Fruit fly (Drosophila melanogaster) whole organism, adult: Measurements from ENCODE around the gene Uqcc1.

Experiments
- CG11617 ChIP-seq: fragments of 200-800 bp; sonication (Bioruptor generic); optimal IDR thresholded peaks from 2 replicates; lab custom pipeline; 2017; ENCODE audit warnings: mild to moderate bottlenecking, missing biosample characterization, missing genetic modification reagents, missing genetic modification characterization
- CG12768 ChIP-seq: fragments of 200-800 bp; sonication (Bioruptor generic); optimal IDR thresholded peaks from 2 replicates; lab custom pipeline; 2017; ENCODE audit warnings: missing biosample characterization, missing genetic modification characterization, mild to moderate bottlenecking, moderate library complexity, missing genetic modification reagents
- CG14711 ChIP-seq: fragments of 200-800 bp; sonication (Bioruptor generic); optimal IDR thresholded peaks from 2 replicates; lab custom pipeline; 2018; ENCODE audit warnings: missing biosample characterization, mild to moderate bottlenecking, missing genetic modification characterization, moderate library complexity
- CG1620 ChIP-seq: fragments of 200-800 bp; sonication (Bioruptor generic); optimal IDR thresholded peaks from 2 replicates; lab custom pipeline; 2016; ENCODE audit warnings: missing biosample characterization, missing genetic modification characterization
- CG33017 ChIP-seq: fragments of 200-800 bp; sonication (Bioruptor generic); optimal IDR thresholded peaks from 2 replicates; lab custom pipeline; 2018; ENCODE audit warnings: missing biosample characterization, mild to moderate bottlenecking, missing genetic modification characterization, moderate library complexity
- CG5204 ChIP-seq: fragments of 200-800 bp; sonication (Bioruptor generic); optimal IDR thresholded peaks from 2 replicates; lab custom pipeline; 2016; ENCODE audit warnings: missing biosample characterization, missing genetic modification characterization
- CG7045 ChIP-seq: fragments of 200-800 bp; sonication (Bioruptor generic); optimal IDR thresholded peaks from 2 replicates; lab custom pipeline; 2017; ENCODE audit warnings: missing biosample characterization, mild to moderate bottlenecking, missing genetic modification characterization
- CG7101 ChIP-seq: fragments of 200-800 bp; sonication (Bioruptor generic); optimal IDR thresholded peaks from 2 replicates; lab custom pipeline; 2018; ENCODE audit warnings: missing biosample characterization, mild to moderate bottlenecking, missing genetic modification characterization, moderate library complexity
- Clk ChIP-seq: fragments of 200-800 bp; sonication (Bioruptor generic); optimal IDR thresholded peaks from 2 replicates; lab custom pipeline; 2017; ENCODE audit warnings: missing biosample characterization, missing genetic modification characterization
- Crg-1 ChIP-seq: fragments of 200-800 bp; sonication (Bioruptor generic); optimal IDR thresholded peaks from 2 replicates; lab custom pipeline; 2016; ENCODE audit warnings: missing biosample characterization, missing genetic modification characterization
- Hr96 ChIP-seq: fragments of 200-800 bp; sonication (Bioruptor generic); optimal IDR thresholded peaks from 2 replicates; lab custom pipeline; 2016; ENCODE audit warnings: missing biosample characterization, missing genetic modification characterization
- Mnt ChIP-seq: fragments of 200-800 bp; sonication (Bioruptor generic); optimal IDR thresholded peaks from 2 replicates; lab custom pipeline; 2016; ENCODE audit warnings: missing biosample characterization, mild to moderate bottlenecking, missing genetic modification characterization
- bab1 ChIP-seq: fragments of 200-800 bp; sonication (Bioruptor generic); optimal IDR thresholded peaks from 3 replicates; lab custom pipeline; 2019; ENCODE audit warnings: missing biosample characterization, mild to moderate bottlenecking, missing genetic modification characterization, moderate library complexity
- cnc ChIP-seq, 2 experiments: fragments of >200 bp; optimal IDR thresholded peaks; 2 replicates each; lab custom pipeline; 2017
- kay ChIP-seq: fragments of 200-800 bp; sonication (Bioruptor generic); peaks from one replicate; lab custom pipeline; 2016; ENCODE audit warnings: missing biosample characterization, missing genetic modification characterization, borderline replicate concordance
- ovo ChIP-seq: fragments of 200-800 bp; sonication (Bioruptor generic); optimal IDR thresholded peaks from 2 replicates; lab custom pipeline; 2016; ENCODE audit warnings: missing biosample characterization, missing genetic modification characterization
- pad ChIP-seq: fragments of 200-800 bp; sonication (Bioruptor generic); optimal IDR thresholded peaks from 3 replicates; lab custom pipeline; 2017; ENCODE audit warnings: missing biosample characterization, missing genetic modification characterization, mild to moderate bottlenecking, moderate library complexity, missing genetic modification reagents
- tj ChIP-seq: fragments of 200-800 bp; sonication (Bioruptor generic); optimal IDR thresholded peaks from 3 replicates; lab custom pipeline; 2017; ENCODE audit warnings: missing biosample characterization, mild to moderate bottlenecking, missing genetic modification characterization, moderate library complexity
- toe ChIP-seq: fragments of 200-800 bp; sonication (Bioruptor generic); optimal IDR thresholded peaks from 2 replicates; lab custom pipeline; 2016; ENCODE audit warnings: missing biosample characterization, missing genetic modification characterization

Gene Uqcc1

DNA sequence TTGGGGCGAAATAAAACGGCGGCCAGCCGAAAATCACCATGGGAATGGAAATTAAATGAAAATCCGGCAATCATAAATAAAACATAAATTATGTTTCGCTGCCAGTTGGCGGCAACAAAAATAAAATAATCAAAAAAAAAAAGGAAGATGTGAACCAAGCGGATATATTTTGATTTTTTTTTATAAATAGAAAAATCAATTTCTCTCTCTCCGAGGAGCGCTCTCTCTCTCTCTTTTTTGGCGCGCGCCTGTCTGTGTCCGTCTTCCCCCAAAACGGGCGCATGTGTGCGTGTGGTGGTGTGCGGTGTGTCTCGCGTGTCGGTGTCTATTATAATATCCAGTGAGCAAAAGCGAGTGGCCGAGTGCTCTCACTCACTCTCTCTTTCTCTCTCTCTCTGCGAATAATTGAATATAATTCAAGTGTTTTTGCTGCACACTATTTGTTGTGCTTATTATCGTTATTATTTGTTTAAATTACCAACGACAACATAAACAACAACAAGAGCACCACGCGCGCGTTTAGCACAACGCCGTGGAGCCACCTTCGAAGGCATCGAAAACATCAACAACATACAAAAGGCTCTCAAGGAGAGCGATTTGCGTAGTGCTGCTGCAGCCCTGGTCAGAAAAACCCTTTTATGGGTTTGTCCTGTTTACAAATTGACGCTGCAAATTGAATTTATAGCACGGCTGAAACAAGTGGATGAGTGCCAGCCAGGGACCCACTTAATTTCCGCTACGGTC, 14.5 kb downstream of the Uqcc1 start:
- TF ChIP-seq kay (GFP tag; lab: Kevin White, UChicago) (no peak), cnc (optimal IDR thresholded peaks at IDR 0.05; lab: Kevin White, UChicago) (no peak), toe (no peak), CG1620 (no peak), Mnt (GFP tag; lab: Kevin White, UChicago) (no peak), pad (no peak), bab1 (GFP tag; lab: Kevin White, UChicago) (no peak), CG7101 (no peak), Hr96 (GFP tag; lab: Kevin White, UChicago) (no peak), CG12768 (GFP tag; lab: Kevin White, UChicago) (no peak), CG11617 (GFP tag; lab: Kevin White, UChicago) (no peak), CG33017 (tag; lab: Kevin White, UChicago) (no peak), ovo (GFP tag; lab: Kevin White, UChicago) (no peak), CG5204 (no peak), CG14711 (tag; lab: Kevin White, UChicago) (no peak), CG7045 (no peak), Clk (no peak), tj (GFP tag; lab: Kevin White, UChicago) (no peak), Crg-1 (GFP tag; lab: Kevin White, UChicago) (no peak)

DNA sequence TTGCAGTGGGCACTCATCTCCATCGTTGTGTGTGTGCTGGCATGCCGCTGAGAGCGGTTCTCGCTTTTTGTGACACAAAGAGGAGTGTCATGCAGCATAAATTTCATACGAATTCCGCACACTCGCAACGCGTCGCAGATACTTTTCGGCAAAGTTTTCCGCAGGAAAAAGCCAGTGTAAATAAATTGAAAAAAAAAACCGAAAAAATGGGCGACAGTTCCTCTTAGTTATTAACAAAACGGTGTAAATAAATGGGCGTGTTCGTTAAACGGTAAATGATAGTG, 15.1 kb downstream of the Uqcc1 start, which contains the start of gene tow:
Gene tow, plus strand, starts transcription at position 26 of the 284 bp plus-strand sequence.
- no peak for TF ChIP-seq cnc (optimal IDR thresholded peaks at IDR 0.05; lab: Kevin White, UChicago)

DNA sequence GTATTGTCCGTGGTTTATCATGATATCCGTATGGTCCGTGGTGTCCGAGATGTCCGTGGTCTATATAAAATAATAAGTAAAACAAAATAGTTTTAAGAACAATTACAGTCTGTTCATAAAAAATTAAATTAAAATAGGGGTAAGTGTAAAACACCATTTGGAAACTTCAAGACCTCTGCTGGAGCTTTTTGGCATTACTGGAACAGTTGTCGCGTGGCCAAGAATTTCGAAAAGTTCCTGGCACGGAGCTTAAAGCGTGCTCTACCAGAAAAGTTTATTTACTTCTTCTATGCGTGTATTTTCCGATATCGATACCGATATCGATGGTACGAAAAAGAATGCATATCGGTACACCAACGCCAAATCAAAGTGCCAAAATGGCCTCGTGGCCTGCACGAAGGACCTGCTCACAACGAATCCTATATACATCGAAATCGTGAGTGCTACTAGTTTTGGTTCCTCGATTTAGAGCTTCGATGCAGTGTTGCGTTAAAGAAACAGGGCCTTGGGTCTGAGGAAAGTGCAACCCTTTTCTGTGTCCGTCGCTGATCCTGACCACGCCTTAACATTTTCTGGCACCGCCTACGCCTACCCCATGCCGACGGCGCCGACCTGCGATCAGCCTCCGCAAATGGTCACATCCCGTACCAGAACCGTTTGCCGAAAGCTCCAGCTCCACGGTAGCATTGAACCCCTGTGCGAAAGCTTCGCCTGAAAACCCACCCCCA, 15.6 kb downstream of the Uqcc1 start:
- TF ChIP-seq Mnt (GFP tag; lab: Kevin White, UChicago) (no peak), CG1620 (no peak), toe (no peak), cnc (optimal IDR thresholded peaks at IDR 0.05; lab: Kevin White, UChicago) (no peak), Clk (no peak), CG7045 (no peak), CG11617 (GFP tag; lab: Kevin White, UChicago) (no peak), Hr96 (GFP tag; lab: Kevin White, UChicago) (peak; percentile 2), tj (GFP tag; lab: Kevin White, UChicago) (no peak)

DNA sequence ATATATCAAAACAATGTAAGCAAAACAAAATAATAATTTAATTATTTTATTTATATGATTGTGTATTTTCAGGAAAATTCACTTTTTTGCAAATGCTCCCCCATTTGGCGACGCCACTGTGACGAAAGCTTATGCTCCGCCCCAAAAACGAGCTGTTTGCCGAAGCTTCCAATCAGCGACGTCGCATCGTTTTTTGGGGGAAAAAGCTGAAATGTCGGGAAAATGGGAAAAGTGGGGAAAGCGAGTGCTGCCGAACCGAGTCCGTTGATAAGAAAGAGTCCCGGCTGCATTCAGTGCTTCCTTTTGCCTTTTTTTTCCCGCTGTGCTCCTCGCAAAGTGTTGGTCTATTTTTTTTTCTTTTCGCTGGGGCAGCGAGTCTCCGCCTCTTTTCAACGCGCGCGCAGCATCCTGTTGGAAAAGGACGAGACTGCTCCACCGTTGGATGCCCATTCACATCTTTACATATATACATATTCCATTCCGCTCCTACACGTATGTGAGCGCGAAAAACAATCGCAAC, 23.0 kb downstream of the Uqcc1 start:
- no peak for TF ChIP-seq CG7101
- no peak for TF ChIP-seq kay (GFP tag; lab: Kevin White, UChicago)
- TF ChIP-seq CG33017 (tag; lab: Kevin White, UChicago), result no peak
- no peak for TF ChIP-seq pad
- no peak for TF ChIP-seq cnc (optimal IDR thresholded peaks at IDR 0.05; lab: Kevin White, UChicago)
- TF ChIP-seq CG1620, result no peak
- no peak for TF ChIP-seq toe
- TF ChIP-seq Hr96 (GFP tag; lab: Kevin White, UChicago), result no peak
- TF ChIP-seq CG12768 (GFP tag; lab: Kevin White, UChicago), result no peak
- no peak for TF ChIP-seq ovo (GFP tag; lab: Kevin White, UChicago)
- no peak for TF ChIP-seq Clk
- TF ChIP-seq bab1 (GFP tag; lab: Kevin White, UChicago), result no peak
- no peak for TF ChIP-seq Mnt (GFP tag; lab: Kevin White, UChicago)
- TF ChIP-seq Crg-1 (GFP tag; lab: Kevin White, UChicago), result no peak
- TF ChIP-seq CG14711 (tag; lab: Kevin White, UChicago), result no peak

DNA sequence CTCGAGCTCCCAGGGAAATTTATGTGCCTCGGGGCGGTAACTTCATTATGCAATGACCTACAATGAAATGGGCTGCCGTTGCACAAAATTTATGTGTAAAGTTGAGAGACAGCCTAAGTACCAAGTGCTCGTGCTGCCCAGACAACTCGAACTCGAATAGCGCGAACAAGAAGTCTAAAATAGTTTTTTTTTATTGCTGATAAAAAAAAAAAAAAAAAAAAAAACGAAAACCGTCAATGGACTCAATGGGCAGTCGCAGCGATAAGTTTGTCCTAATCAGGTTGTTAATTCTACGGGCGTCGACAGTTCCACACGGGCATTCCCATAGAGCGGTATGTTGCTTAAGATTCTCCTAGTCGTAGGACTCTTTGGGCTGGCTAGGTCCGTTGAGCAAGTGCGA, 25.3 kb downstream of the Uqcc1 start, which contains the start of gene CG14820:
Gene CG14820, plus strand, starts transcription at position 301 of the 400 bp plus-strand sequence.
- no peak for TF ChIP-seq cnc (optimal IDR thresholded peaks at IDR 0.05; lab: Kevin White, UChicago)
- TF ChIP-seq CG11617 (GFP tag; lab: Kevin White, UChicago), result peak; percentile 6
- TF ChIP-seq toe, result no peak
- TF ChIP-seq ovo (GFP tag; lab: Kevin White, UChicago), result no peak

DNA sequence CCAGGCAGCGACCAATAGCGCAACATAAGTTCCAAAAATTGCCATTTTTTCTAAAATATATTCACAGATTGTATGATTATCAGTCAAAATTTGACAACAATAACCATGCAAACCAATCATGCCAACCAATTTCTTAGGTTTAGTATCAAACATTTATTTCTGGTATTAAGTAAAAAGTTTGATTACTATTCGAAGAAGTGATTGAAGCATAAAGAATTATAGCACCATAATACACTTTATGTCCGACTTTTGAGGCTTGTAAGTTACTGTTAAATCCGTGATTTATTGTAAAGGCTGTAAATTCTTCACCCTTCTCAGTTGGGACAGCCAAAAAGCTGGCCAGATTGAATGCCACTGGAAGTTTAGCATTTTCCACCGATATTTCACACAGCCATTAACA, 26.1 kb downstream of the Uqcc1 start, which contains the start of gene CG45413:
Gene CG45413, minus strand, starts transcription at position 101 of the 400 bp plus-strand sequence.
- TF ChIP-seq CG11617 (GFP tag; lab: Kevin White, UChicago), result no peak
- no peak for TF ChIP-seq CG14711 (tag; lab: Kevin White, UChicago)
- no peak for TF ChIP-seq CG5204
- no peak for TF ChIP-seq Hr96 (GFP tag; lab: Kevin White, UChicago)
- TF ChIP-seq CG1620, result no peak
- TF ChIP-seq toe, result no peak
- TF ChIP-seq CG7101, result no peak
- no peak for TF ChIP-seq ovo (GFP tag; lab: Kevin White, UChicago)
- no peak for TF ChIP-seq CG12768 (GFP tag; lab: Kevin White, UChicago)
- TF ChIP-seq cnc (optimal IDR thresholded peaks at IDR 0.05; lab: Kevin White, UChicago), result no peak
- TF ChIP-seq tj (GFP tag; lab: Kevin White, UChicago), result no peak
- TF ChIP-seq Clk, result no peak

DNA sequence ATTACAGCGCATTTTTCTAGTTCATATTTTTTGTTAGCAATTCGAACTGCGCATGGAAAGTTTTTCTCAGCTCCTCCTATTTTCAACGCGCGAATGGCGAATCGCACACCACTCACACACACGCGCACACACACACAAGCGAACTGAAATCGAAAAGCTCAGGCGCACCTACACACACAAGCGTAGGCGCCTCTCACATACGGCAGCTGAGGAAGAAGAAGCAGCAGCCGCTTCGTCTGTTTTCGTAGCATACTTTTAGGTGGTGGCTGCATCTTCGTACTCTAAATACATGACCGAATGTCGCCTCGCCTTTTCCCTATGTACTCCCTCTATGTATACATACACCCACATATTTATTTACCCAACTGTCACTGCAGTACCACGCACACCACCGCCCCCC, 32.1 kb downstream of the Uqcc1 start:
- TF ChIP-seq cnc (optimal IDR thresholded peaks at IDR 0.05; lab: Kevin White, UChicago) (no peak), CG14711 (tag; lab: Kevin White, UChicago) (no peak), CG11617 (GFP tag; lab: Kevin White, UChicago) (no peak)
